Worm (Caenorhabditis elegans) whole organism, L1 larva: ENCODE measurements around the gene F32D8.4.
A peak's percentile ranks its signal among the peaks of the same experiment; 100 is the strongest.

Experiments
- C16A3.4 ChIP-seq: fragments of 150-350 bp; optimal IDR thresholded peaks from 2 replicates; lab custom pipeline; 2014; ENCODE audit warnings: missing biosample characterization, missing genetic modification characterization
- F16B12.6 ChIP-seq: fragments of 150-350 bp; optimal IDR thresholded peaks from 2 replicates; lab custom pipeline; 2014; ENCODE audit warnings: missing biosample characterization, missing genetic modification characterization
- alr-1 ChIP-seq: fragments of 200-800 bp; sonication (Bioruptor generic); optimal IDR thresholded peaks from 2 replicates; lab custom pipeline; 2018; ENCODE audit warnings: borderline replicate concordance, mild to moderate bottlenecking, missing genetic modification characterization, missing compliant biosample characterization
- aly-2 ChIP-seq: fragments of 150-350 bp; optimal IDR thresholded peaks from 2 replicates; lab custom pipeline; 2014; ENCODE audit warnings: missing biosample characterization, missing genetic modification characterization
- ama-1 ChIP-seq: fragments of 150-350 bp; optimal IDR thresholded peaks from 2 replicates; lab custom pipeline; 2014
- blmp-1 ChIP-seq: fragments of 150-350 bp; optimal IDR thresholded peaks from 2 replicates; lab custom pipeline; 2014; ENCODE audit warnings: missing biosample characterization, missing genetic modification characterization
- ceh-63 ChIP-seq: fragments of 200-800 bp; sonication (Bioruptor generic); optimal IDR thresholded peaks from 2 replicates; lab custom pipeline; 2018; ENCODE audit warnings: mild to moderate bottlenecking, missing genetic modification characterization, missing compliant biosample characterization
- ceh-8 ChIP-seq: fragments of 200-800 bp; sonication (Bioruptor generic); optimal IDR thresholded peaks from 2 replicates; lab custom pipeline; 2018; ENCODE audit warnings: mild to moderate bottlenecking, missing genetic modification characterization, moderate library complexity, missing compliant biosample characterization
- ceh-82 ChIP-seq, 3 experiments: fragments of 150-350 bp in 1 of 3; sonication (generic microtip) in 2 of 3; optimal IDR thresholded peaks; 2 replicates each; lab custom pipeline; 2014 to 2017; ENCODE audit warnings: missing biosample characterization in 3 of 3, missing genetic modification characterization in 3 of 3
- ceh-88 ChIP-seq: fragments of 200-800 bp; sonication (Bioruptor generic); IDR thresholded peaks from 2 replicates; pipeline ENCODE4 v1.3.6; 2022; ENCODE audit warnings: missing genetic modification characterization, missing compliant biosample characterization
- dpl-1 ChIP-seq, 3 experiments: fragments of 150-350 bp in 2 of 3; sonication (generic microtip) in 1 of 3; optimal IDR thresholded peaks; 2 replicates each; lab custom pipeline; 2014 to 2017; ENCODE audit warnings: missing biosample characterization in 3 of 3, missing genetic modification characterization in 3 of 3, missing genetic modification reagents in 3 of 3
- dsc-1 ChIP-seq: sonication (generic microtip); optimal IDR thresholded peaks from 2 replicates; lab custom pipeline; 2016; ENCODE audit warnings: mild to moderate bottlenecking, missing genetic modification characterization, missing compliant biosample characterization
- egl-13 ChIP-seq: sonication (generic microtip); optimal IDR thresholded peaks from 2 replicates; lab custom pipeline; 2016; ENCODE audit warnings: missing genotype, missing genetic modification reagents, missing genetic modification characterization, missing compliant biosample characterization
- elt-2 ChIP-seq: sonication (generic microtip); optimal IDR thresholded peaks from 2 replicates; lab custom pipeline; 2016; ENCODE audit warnings: missing genetic modification characterization, mild to moderate bottlenecking, inconsistent platforms, missing compliant biosample characterization, missing genetic modification reagents
- elt-3 ChIP-seq, 6 experiments: fragments of 150-350 bp in 1 of 6; sonication (generic microtip); optimal IDR thresholded peaks; 2 replicates each; lab custom pipeline; 2017 to 2018; ENCODE audit warnings: missing biosample characterization in 6 of 6, missing genetic modification characterization in 6 of 6, inconsistent platforms in 1 of 6
- ets-5 ChIP-seq: fragments of 200-800 bp; sonication (Bioruptor generic); IDR thresholded peaks from 2 replicates; pipeline ENCODE4 v1.3.6; 2022; ENCODE audit warnings: missing genetic modification characterization, missing compliant biosample characterization
- fkh-10 ChIP-seq: sonication (generic microtip); optimal IDR thresholded peaks from 2 replicates; lab custom pipeline; 2017; ENCODE audit warnings: missing biosample characterization, missing genetic modification reagents, missing genetic modification characterization
- fkh-4 ChIP-seq: sonication (generic microtip); optimal IDR thresholded peaks from 2 replicates; lab custom pipeline; 2016; ENCODE audit warnings: missing compliant biosample characterization, missing genetic modification characterization, borderline replicate concordance
- fkh-8 ChIP-seq: sonication (generic microtip); optimal IDR thresholded peaks from 2 replicates; lab custom pipeline; 2016; ENCODE audit warnings: mild to moderate bottlenecking, missing genetic modification characterization, missing compliant biosample characterization
- fos-1 ChIP-seq: fragments of 150-350 bp; optimal IDR thresholded peaks from 2 replicates; lab custom pipeline; 2014; ENCODE audit warnings: missing biosample characterization, missing genetic modification characterization
- grh-1 ChIP-seq: fragments of 200-800 bp; sonication (Bioruptor generic); IDR thresholded peaks from 2 replicates; pipeline ENCODE4 v1.3.6; 2022; ENCODE audit warnings: missing genetic modification reagents, missing genetic modification characterization, missing compliant biosample characterization
- hlh-4 ChIP-seq: sonication (generic microtip); optimal IDR thresholded peaks from 2 replicates; lab custom pipeline; 2016; ENCODE audit warnings: mild to moderate bottlenecking, missing genetic modification characterization, missing compliant biosample characterization
- hpl-2 ChIP-seq: fragments of 150-350 bp; optimal IDR thresholded peaks from 2 replicates; lab custom pipeline; 2014; ENCODE audit warnings: missing biosample characterization, missing genetic modification reagents, missing genetic modification characterization
- isw-1 ChIP-seq: fragments of 200-800 bp; sonication (Bioruptor generic); IDR thresholded peaks from 2 replicates; pipeline ENCODE4 v1.3.6; 2022; ENCODE audit warnings: missing genetic modification characterization, missing compliant biosample characterization
- jun-1 ChIP-seq: fragments of 150-350 bp; optimal IDR thresholded peaks from 2 replicates; lab custom pipeline; 2014; ENCODE audit warnings: missing biosample characterization, missing genetic modification reagents, missing genetic modification characterization
- lin-13 ChIP-seq: fragments of 150-350 bp; optimal IDR thresholded peaks from 2 replicates; lab custom pipeline; 2014; ENCODE audit warnings: missing biosample characterization, missing genetic modification reagents, missing genetic modification characterization
- lin-14 ChIP-seq: fragments of 200-800 bp; sonication (Bioruptor generic); optimal IDR thresholded peaks from 2 replicates; lab custom pipeline; 2018; ENCODE audit warnings: mild to moderate bottlenecking, missing genetic modification characterization, moderate library complexity, missing compliant biosample characterization
- lir-3 ChIP-seq: sonication (generic microtip); optimal IDR thresholded peaks from 2 replicates; lab custom pipeline; 2016; ENCODE audit warnings: mild to moderate bottlenecking, missing genetic modification characterization, moderate library complexity, missing compliant biosample characterization; ENCODE audit not compliant: poor library complexity
- lsy-2 ChIP-seq, 2 experiments: fragments of 150-350 bp; optimal IDR thresholded peaks; 2 replicates each; lab custom pipeline; 2014; ENCODE audit warnings: missing biosample characterization in 2 of 2, missing genetic modification characterization in 2 of 2
- mdl-1 ChIP-seq, 2 experiments: fragments of 150-350 bp; optimal IDR thresholded peaks; 2 replicates each; lab custom pipeline; 2014 to 2017; ENCODE audit warnings: missing biosample characterization in 2 of 2, missing genetic modification characterization in 2 of 2, inconsistent platforms in 1 of 2
- nhr-11 ChIP-seq: fragments of 150-350 bp; optimal IDR thresholded peaks from 2 replicates; lab custom pipeline; 2014; ENCODE audit warnings: missing biosample characterization, missing genetic modification characterization
- nhr-12 ChIP-seq: sonication (generic microtip); optimal IDR thresholded peaks from 2 replicates; lab custom pipeline; 2017; ENCODE audit warnings: missing biosample characterization, missing genetic modification characterization
- nhr-19 ChIP-seq: fragments of 200-800 bp; sonication (Bioruptor generic); conservative IDR thresholded peaks from 2 replicates; pipeline ENCODE4 v1.3.6; 2022; ENCODE audit warnings: missing genetic modification characterization, missing compliant biosample characterization
- nhr-20 ChIP-seq: sonication (generic microtip); optimal IDR thresholded peaks from 2 replicates; lab custom pipeline; 2016; ENCODE audit warnings: mild to moderate bottlenecking, missing genetic modification characterization, missing compliant biosample characterization
- nhr-71 ChIP-seq: sonication (generic microtip); optimal IDR thresholded peaks from 2 replicates; lab custom pipeline; 2016; ENCODE audit warnings: mild to moderate bottlenecking, missing genetic modification characterization, moderate library complexity, missing compliant biosample characterization
- nhr-76 ChIP-seq: sonication (generic microtip); optimal IDR thresholded peaks from 2 replicates; lab custom pipeline; 2017; ENCODE audit warnings: missing biosample characterization, missing genetic modification characterization
- nhr-77 ChIP-seq: fragments of 150-350 bp; optimal IDR thresholded peaks from 2 replicates; lab custom pipeline; 2014; ENCODE audit warnings: missing biosample characterization, missing genetic modification characterization
- nhr-85 ChIP-seq: sonication (generic microtip); peaks from one replicate; lab custom pipeline; 2016; ENCODE audit warnings: missing genetic modification characterization, inconsistent platforms, missing compliant biosample characterization
- pag-3 ChIP-seq: sonication (generic microtip); optimal IDR thresholded peaks from 2 replicates; lab custom pipeline; 2017; ENCODE audit warnings: missing genetic modification characterization, mild to moderate bottlenecking, missing compliant biosample characterization, antibody characterized with exemption, borderline replicate concordance; ENCODE audit not compliant: insufficient read depth
- pax-3 ChIP-seq: fragments of 200-800 bp; sonication (Bioruptor generic); optimal IDR thresholded peaks from 2 replicates; lab custom pipeline; 2018; ENCODE audit warnings: mild to moderate bottlenecking, missing genetic modification characterization, moderate library complexity, missing compliant biosample characterization
- rnt-1 ChIP-seq: sonication (generic microtip); optimal IDR thresholded peaks from 2 replicates; lab custom pipeline; 2016; ENCODE audit warnings: mild to moderate bottlenecking, missing genetic modification characterization, moderate library complexity, missing compliant biosample characterization
- snpc-4 ChIP-seq: fragments of 150-350 bp; optimal IDR thresholded peaks from 2 replicates; lab custom pipeline; 2014; ENCODE audit warnings: missing biosample characterization, missing genetic modification characterization
- snu-23 ChIP-seq: sonication (generic microtip); optimal IDR thresholded peaks from 2 replicates; lab custom pipeline; 2016; ENCODE audit warnings: missing genetic modification characterization, missing compliant biosample characterization
- sox-4 ChIP-seq: sonication (generic microtip); optimal IDR thresholded peaks from 2 replicates; lab custom pipeline; 2016; ENCODE audit warnings: missing genetic modification characterization, missing compliant biosample characterization
- sptf-1 ChIP-seq: fragments of 150-350 bp; optimal IDR thresholded peaks from 2 replicates; lab custom pipeline; 2014; ENCODE audit warnings: missing biosample characterization, missing genetic modification characterization
- sup-37 ChIP-seq: fragments of 200-800 bp; sonication (Bioruptor generic); optimal IDR thresholded peaks from 2 replicates; lab custom pipeline; 2018; ENCODE audit warnings: mild to moderate bottlenecking, missing genetic modification characterization, missing compliant biosample characterization
- tbx-2 ChIP-seq: sonication (generic microtip); optimal IDR thresholded peaks from 2 replicates; lab custom pipeline; 2016; ENCODE audit warnings: missing genetic modification characterization, missing compliant biosample characterization
- tlp-1 ChIP-seq: fragments of 150-350 bp; optimal IDR thresholded peaks from 2 replicates; lab custom pipeline; 2014; ENCODE audit warnings: missing biosample characterization, missing genetic modification characterization
- unc-130 ChIP-seq: fragments of 150-350 bp; optimal IDR thresholded peaks from 2 replicates; lab custom pipeline; 2017; ENCODE audit warnings: missing biosample characterization, missing genetic modification characterization, inconsistent platforms
- unc-30 ChIP-seq: sonication (generic microtip); optimal IDR thresholded peaks from 2 replicates; lab custom pipeline; 2017; ENCODE audit warnings: missing biosample characterization, missing genetic modification characterization
- unc-98 ChIP-seq: fragments of 200-800 bp; sonication (Bioruptor generic); IDR thresholded peaks from 2 replicates; pipeline ENCODE4 v1.3.6; 2022; ENCODE audit warnings: missing genetic modification characterization, missing compliant biosample characterization
- xbp-1 ChIP-seq: sonication (generic microtip); optimal IDR thresholded peaks from 2 replicates; lab custom pipeline; 2016; ENCODE audit warnings: missing genetic modification characterization, missing compliant biosample characterization
- zag-1 ChIP-seq: fragments of 150-350 bp; optimal IDR thresholded peaks from 2 replicates; lab custom pipeline; 2014; ENCODE audit warnings: missing biosample characterization, missing genetic modification characterization
- ztf-4 ChIP-seq: fragments of 150-350 bp; optimal IDR thresholded peaks from 2 replicates; lab custom pipeline; 2014; ENCODE audit warnings: missing biosample characterization, missing genetic modification characterization

Gene F32D8.4

DNA sequence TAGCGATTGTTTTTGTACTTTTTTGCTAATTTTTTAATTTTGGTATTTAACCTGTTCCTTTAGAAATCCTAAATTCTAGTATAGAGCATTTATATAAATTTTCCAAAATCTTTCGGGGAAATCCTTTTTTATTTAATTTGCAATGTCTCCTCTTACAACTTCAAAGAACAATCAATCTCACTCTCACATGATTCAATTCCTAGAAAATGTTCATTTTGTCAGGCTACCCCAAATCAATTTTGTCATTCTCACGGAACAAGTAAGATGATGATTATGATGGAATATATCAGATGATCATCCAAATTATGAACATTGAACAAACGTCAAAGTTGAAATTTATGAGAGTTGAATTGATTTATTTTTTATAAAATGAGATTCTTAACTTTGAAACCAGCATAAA lies 43.9 kb upstream of the F32D8.4 start:
- TF ChIP-seq lin-13 (GFP tag; lab: Kevin White, UChicago) (no peak), snpc-4 (no peak), sup-37 (GFP tag; lab: Kevin White, UChicago) (no peak), blmp-1 (no peak), nhr-19 (GFP tag; lab: Robert Waterston, UW) (peak; percentile 88), fkh-8 (peak; percentile 79), fos-1 (tag; lab: Kevin White, UChicago) (no peak), aly-2 (tag; lab: Kevin White, UChicago) (no peak), pax-3 (tag; lab: Kevin White, UChicago) (no peak), fkh-10 (GFP tag; lab: Kevin White, UChicago) (peak; percentile 92), lir-3 (tag; lab: Kevin White, UChicago) (no peak), ets-5 (no peak), jun-1 (tag; lab: Kevin White, UChicago) (no peak), dsc-1 (peak; percentile 69), rnt-1 (tag; lab: Kevin White, UChicago) (no peak), isw-1 (no peak), nhr-85 (tag; lab: Kevin White, UChicago) (no peak), ceh-82 (tag; optimal IDR thresholded peaks at IDR 0.05; lab: Kevin White, UChicago) (no peak), pag-3 (tag; lab: Kevin White, UChicago) (no peak), sptf-1 (tag; lab: Kevin White, UChicago) (no peak), dpl-1 (GFP tag; optimal IDR thresholded peaks at IDR 0.05; lab: Kevin White, UChicago) (peak in 1 of 3 experiments; percentile 2), elt-2 (tag; lab: Kevin White, UChicago) (no peak), unc-130 (tag; lab: Kevin White, UChicago) (no peak), unc-98 (GFP tag; lab: Robert Waterston, UW) (no peak), egl-13 (no peak), xbp-1 (tag; lab: Kevin White, UChicago) (no peak), lsy-2 (tag; optimal IDR thresholded peaks at IDR 0.05; lab: Kevin White, UChicago) (peak; percentile 26 to 65), ama-1 (lab: Kevin White, UChicago) (no peak), nhr-12 (tag; lab: Kevin White, UChicago) (no peak), tbx-2 (tag; lab: Kevin White, UChicago) (no peak), tlp-1 (tag; lab: Kevin White, UChicago) (no peak), snu-23 (GFP tag; lab: Kevin White, UChicago) (peak; percentile 41), fkh-4 (tag; lab: Kevin White, UChicago) (no peak), unc-30 (tag; lab: Kevin White, UChicago) (no peak), alr-1 (tag; lab: Kevin White, UChicago) (no peak), C16A3.4 (tag; lab: Kevin White, UChicago) (no peak), ceh-8 (GFP tag; lab: Kevin White, UChicago) (peak; percentile 44), F16B12.6 (no peak), hpl-2 (GFP tag; lab: Kevin White, UChicago) (no peak), nhr-77 (tag; lab: Kevin White, UChicago) (no peak), nhr-20 (tag; lab: Kevin White, UChicago) (peak; percentile 70), nhr-76 (no peak), grh-1 (GFP tag; lab: Robert Waterston, UW) (no peak), nhr-71 (tag; lab: Kevin White, UChicago) (peak; percentile 88), zag-1 (tag; lab: Kevin White, UChicago) (no peak), ztf-4 (tag; lab: Kevin White, UChicago) (peak; percentile 45), sox-4 (tag; lab: Kevin White, UChicago) (no peak), elt-3 (tag; optimal IDR thresholded peaks at IDR 0.05; lab: Kevin White, UChicago) (peak in 1 of 6 experiments; percentile 65), ceh-63 (GFP tag; lab: Kevin White, UChicago) (no peak), hlh-4 (tag; lab: Kevin White, UChicago) (no peak), ceh-88 (GFP tag; lab: Robert Waterston, UW) (no peak), nhr-11 (tag; lab: Kevin White, UChicago) (peak; percentile 63), mdl-1 (tag; optimal IDR thresholded peaks at IDR 0.05; lab: Kevin White, UChicago) (no peak), lin-14 (peak; percentile 67)
